Fruit fly (Drosophila melanogaster): ENCODE results near the gene CG18764.

CG18764 gene

dm6 chr3R:11655873-11656374 lies 29.2 kb downstream of the CG18764 start, which contains the start of gene CG42327 (continued):
- peak; percentile 33 for TF ChIP-seq exex (tag; optimal IDR thresholded peaks at IDR 0.05)
- peak; percentile 88 for TF ChIP-seq CG2889 (GFP tag; IDR thresholded peaks at IDR 0.05)
- peak; percentile 80 for TF ChIP-seq mirr (GFP tag; optimal IDR thresholded peaks at IDR 0.05)
- TF ChIP-seq Sry-β (GFP tag; optimal IDR thresholded peaks at IDR 0.05), result peak; percentile 66
- no peak for TF ChIP-seq zen2 (GFP tag; IDR thresholded peaks at IDR 0.05; ENCODE audit: partially characterized antibody)
- TF ChIP-seq sisA (GFP tag; IDR thresholded peaks at IDR 0.05), result peak; percentile 94
- peak in 1 of 2 experiments; percentile 88 for TF ChIP-seq Eip74EF (GFP tag; optimal IDR thresholded peaks at IDR 0.05)
- TF ChIP-seq H2.0 (GFP tag; IDR thresholded peaks at IDR 0.05), result peak; percentile 93
- TF ChIP-seq inv (GFP tag; IDR thresholded peaks at IDR 0.05; ENCODE audit: partially characterized antibody), result peak; percentile 16; the same call in 1 of the 2 replicates
- TF ChIP-seq tap (tag; optimal IDR thresholded peaks at IDR 0.05), result peak; percentile 93
- TF ChIP-seq Scr (GFP tag; IDR thresholded peaks at IDR 0.05; ENCODE audit: partially characterized antibody), result 0 out of 2 replicates have a peak, but pooled peaks have one; percentile 47
- peak; percentile 77 for TF ChIP-seq dimm (GFP tag; IDR thresholded peaks at IDR 0.05)
- TF ChIP-seq bigmax (GFP tag; optimal IDR thresholded peaks at IDR 0.05), result peak; percentile 24
- peak; percentile 90 for TF ChIP-seq odd (GFP tag; optimal IDR thresholded peaks at IDR 0.05)
- peak; percentile 99 for TF ChIP-seq ci (GFP tag; IDR thresholded peaks at IDR 0.05)
- TF ChIP-seq slp2 (GFP tag; optimal IDR thresholded peaks at IDR 0.05), result peak; percentile 86
- TF ChIP-seq CG11723 (GFP tag; optimal IDR thresholded peaks at IDR 0.05), result peak; percentile 86
- TF ChIP-seq pum (GFP tag; optimal IDR thresholded peaks at IDR 0.05), result peak; percentile 83
- peak; percentile 82 for TF ChIP-seq kay (GFP tag; optimal IDR thresholded peaks at IDR 0.05)
- TF ChIP-seq Asciz (GFP tag; optimal IDR thresholded peaks at IDR 0.05), result peak; percentile 96
- peak; percentile 93 for TF ChIP-seq HHEX (GFP tag; optimal IDR thresholded peaks at IDR 0.05)
- TF ChIP-seq knrl (GFP tag; IDR thresholded peaks at IDR 0.05; ENCODE audit: partially characterized antibody), result no peak; the same call in 2 of the 3 replicates
- TF ChIP-seq wor (GFP tag; IDR thresholded peaks at IDR 0.05), result peak; percentile 93
- TF ChIP-seq az2 (GFP tag; optimal IDR thresholded peaks at IDR 0.05), result peak; percentile 96
- TF ChIP-seq Hr51 (GFP tag; optimal IDR thresholded peaks at IDR 0.05), result peak; percentile 74 to 96
- TF ChIP-seq CG12299 (tag; optimal IDR thresholded peaks at IDR 0.05), result peak; percentile 91
- no peak for TF ChIP-seq br (optimal IDR thresholded peaks at IDR 0.05)
- TF ChIP-seq CG17829 (tag; optimal IDR thresholded peaks at IDR 0.05), result peak; percentile 96
- peak; percentile 81 for TF ChIP-seq HmgZ (tag; optimal IDR thresholded peaks at IDR 0.05)
- no peak for TF ChIP-seq CG8478 (optimal IDR thresholded peaks at IDR 0.05)
- no peak; the same call in 1 of the 3 replicates for TF ChIP-seq z (GFP tag; IDR thresholded peaks at IDR 0.05)
- TF ChIP-seq HmgD (GFP tag; optimal IDR thresholded peaks at IDR 0.05), result peak; percentile 58
- peak; percentile 97 for TF ChIP-seq unpg (GFP tag; optimal IDR thresholded peaks at IDR 0.05)
- TF ChIP-seq danr (GFP tag; IDR thresholded peaks at IDR 0.05), result peak; percentile 87
- peak; percentile 92 for TF ChIP-seq Hr3 (GFP tag; optimal IDR thresholded peaks at IDR 0.05)
- peak; percentile 73 for TF ChIP-seq vfl (GFP tag; optimal IDR thresholded peaks at IDR 0.05)
- TF ChIP-seq Max (GFP tag; optimal IDR thresholded peaks at IDR 0.05), result peak; percentile 91
- peak; percentile 90 for TF ChIP-seq Rfx (GFP tag; IDR thresholded peaks at IDR 0.05)
- peak; percentile 61 for TF ChIP-seq Usf (GFP tag; optimal IDR thresholded peaks at IDR 0.05)
- peak; percentile 78 for TF ChIP-seq CG17186 (GFP tag; optimal IDR thresholded peaks at IDR 0.05)
- TF ChIP-seq fd96Cb (tag; optimal IDR thresholded peaks at IDR 0.05), result peak; percentile 95
- TF ChIP-seq usp (GFP tag; optimal IDR thresholded peaks at IDR 0.05), result no peak
- TF ChIP-seq Dip2 (GFP tag; IDR thresholded peaks at IDR 0.05), result peak; percentile 65
- TF ChIP-seq Fer1 (GFP tag; optimal IDR thresholded peaks at IDR 0.05), result peak; percentile 94
- peak; percentile 91 for TF ChIP-seq Vsx1 (GFP tag; optimal IDR thresholded peaks at IDR 0.05)
- peak; percentile 98 for TF ChIP-seq CG31441 (GFP tag; IDR thresholded peaks at IDR 0.05)
- TF ChIP-seq Rx (GFP tag; IDR thresholded peaks at IDR 0.05), result peak; percentile 94
- peak; percentile 21 for TF ChIP-seq ash1 (GFP tag; optimal IDR thresholded peaks at IDR 0.05)
- TF ChIP-seq tio (GFP tag; optimal IDR thresholded peaks at IDR 0.05), result peak; percentile 92
- TF ChIP-seq lmd (GFP tag; IDR thresholded peaks at IDR 0.05), result peak; percentile 94
- no peak for TF ChIP-seq cad (GFP tag; optimal IDR thresholded peaks at IDR 0.05)
